Fruit fly (Drosophila melanogaster): ENCODE data around the gene Atg8a.

DNA sequence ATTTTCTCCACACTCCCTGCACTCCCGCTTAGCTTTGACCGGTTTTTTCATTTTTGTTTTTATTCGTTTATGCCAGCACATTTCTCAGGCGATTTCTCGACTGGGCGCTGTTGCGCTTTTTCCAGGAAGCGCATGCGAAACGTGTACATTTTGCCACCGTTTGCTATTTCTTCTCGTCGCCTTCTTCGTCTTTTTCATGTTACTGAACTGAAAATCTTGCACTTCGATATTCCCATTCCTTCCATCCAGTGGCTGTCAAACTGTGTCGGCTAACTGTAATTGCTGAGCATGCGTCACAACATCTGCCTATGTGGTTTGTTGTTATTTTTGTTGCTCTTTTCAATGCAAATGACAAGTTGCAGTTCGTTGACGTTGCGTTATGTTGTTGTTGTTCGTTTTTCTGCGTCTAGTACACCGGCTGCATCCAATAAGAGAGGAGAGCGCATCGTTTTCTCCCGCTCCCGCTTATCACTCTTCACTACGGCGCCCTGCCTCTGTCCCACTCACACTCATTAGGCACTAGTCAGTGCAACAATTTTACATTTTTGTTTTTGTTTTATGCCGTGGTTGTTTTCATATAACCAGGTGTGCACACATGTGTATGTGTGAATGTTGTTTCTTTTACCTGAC is 33.8 kb upstream of the Atg8a start:
- TF ChIP-seq Sin3A (optimal IDR thresholded peaks at IDR 0.05) = no peak
- TF ChIP-seq h (optimal IDR thresholded peaks at IDR 0.05) = no peak
